Worm (Caenorhabditis elegans) whole organism, young adult: ENCODE data around the gene kqt-3.

ENCODE experiments used
- B0019.2 ChIP-seq: fragments of 200-800 bp; sonication (Bioruptor generic); conservative IDR thresholded peaks from 2 replicates; pipeline ENCODE4 v1.3.6; 2022; ENCODE audit warnings: missing genetic modification reagents, missing genetic modification characterization, missing compliant biosample characterization
- T26A5.8 ChIP-seq: sonication (generic microtip); optimal IDR thresholded peaks from 2 replicates; lab custom pipeline; 2016; ENCODE audit warnings: missing genetic modification characterization, missing compliant biosample characterization
- Y79H2A.3 ChIP-seq: fragments of 200-800 bp; sonication (Bioruptor generic); conservative IDR thresholded peaks from 2 replicates; pipeline ENCODE4 v1.3.6; 2022; ENCODE audit warnings: missing genetic modification reagents, missing genetic modification characterization, missing compliant biosample characterization
- ama-1 ChIP-seq, 3 experiments: fragments of 150-350 bp in 1 of 3; sonication (generic microtip) in 2 of 3; optimal IDR thresholded peaks; 2 replicates each; lab custom pipeline; 2014 to 2018; ENCODE audit warnings: missing biosample characterization in 2 of 3, missing genetic modification characterization in 2 of 3, missing genetic modification reagents in 2 of 3
- cebp-1 ChIP-seq, 2 experiments: fragments of 200-800 bp in 1 of 2; sonication (Bioruptor generic) in 1 of 2; sonication (generic microtip) in 1 of 2; IDR thresholded peaks in 1 of 2; optimal IDR thresholded peaks in 1 of 2; 2 replicates each; pipeline versions ENCODE4 v1.3.6 to Lab custom; 2017 to 2022; ENCODE audit warnings: missing compliant biosample characterization in 2 of 2, missing genetic modification characterization in 2 of 2, mild to moderate bottlenecking in 1 of 2, missing genetic modification reagents in 1 of 2, moderate library complexity in 1 of 2
- chd-7 ChIP-seq: sonication (generic microtip); optimal IDR thresholded peaks from 2 replicates; lab custom pipeline; 2016; ENCODE audit warnings: mild to moderate bottlenecking, missing genetic modification characterization, moderate library complexity, missing compliant biosample characterization
- lin-35 ChIP-seq, 3 experiments: fragments of 150-350 bp in 2 of 3; sonication (generic microtip) in 1 of 3; optimal IDR thresholded peaks; 2 replicates each; lab custom pipeline; 2014 to 2018; ENCODE audit warnings: missing biosample characterization in 3 of 3, missing genetic modification characterization in 3 of 3, missing genetic modification reagents in 3 of 3
- nfya-2 ChIP-seq: fragments of 200-800 bp; sonication (Bioruptor generic); IDR thresholded peaks from 2 replicates; pipeline ENCODE4 v1.3.6; 2022; ENCODE audit warnings: missing genetic modification reagents, missing genetic modification characterization, missing compliant biosample characterization
- nhr-179 ChIP-seq: sonication (generic microtip); optimal IDR thresholded peaks from 2 replicates; lab custom pipeline; 2016; ENCODE audit warnings: mild to moderate bottlenecking, missing genetic modification characterization, missing compliant biosample characterization
- nhr-90 ChIP-seq: sonication (generic microtip); optimal IDR thresholded peaks from 2 replicates; lab custom pipeline; 2016; ENCODE audit warnings: missing genotype, mild to moderate bottlenecking, missing genetic modification characterization, missing compliant biosample characterization
- sea-2 ChIP-seq: fragments of 200-800 bp; sonication (Bioruptor generic); IDR thresholded peaks from 2 replicates; pipeline ENCODE4 v1.3.6; 2022; ENCODE audit warnings: missing genetic modification characterization, missing compliant biosample characterization
- unc-62 ChIP-seq: fragments of 150-350 bp; optimal IDR thresholded peaks from 2 replicates; lab custom pipeline; 2014; ENCODE audit warnings: missing biosample characterization, missing genetic modification reagents, missing genetic modification characterization
- ztf-6 ChIP-seq: fragments of 200-800 bp; sonication (Bioruptor generic); IDR thresholded peaks from 2 replicates; pipeline ENCODE4 v1.3.6; 2022; ENCODE audit warnings: missing genetic modification reagents, missing genetic modification characterization, missing compliant biosample characterization

- no peak for TF ChIP-seq unc-62 (GFP tag; lab: Kevin White, UChicago)
- TF ChIP-seq nhr-90: no peak
- TF ChIP-seq chd-7 (tag; lab: Kevin White, UChicago): no peak
- TF ChIP-seq sea-2 (GFP tag; lab: Robert Waterston, UW): no peak
- no peak for TF ChIP-seq lin-35 (GFP tag; optimal IDR thresholded peaks at IDR 0.05; lab: Kevin White, UChicago)
- no peak for TF ChIP-seq nhr-179
- no peak for TF ChIP-seq ztf-6
- TF ChIP-seq cebp-1 (GFP tag; IDR thresholded peaks at IDR 0.05; lab: Robert Waterston, UW): no peak
- TF ChIP-seq cebp-1 (tag; optimal IDR thresholded peaks at IDR 0.05; lab: Kevin White, UChicago): no peak
- no peak for TF ChIP-seq T26A5.8
- TF ChIP-seq B0019.2: no peak
- TF ChIP-seq Y79H2A.3 (GFP tag; lab: Robert Waterston, UW): no peak
- TF ChIP-seq nfya-2 (GFP tag; lab: Robert Waterston, UW): no peak
- no peak for TF ChIP-seq ama-1 (optimal IDR thresholded peaks at IDR 0.05; lab: Kevin White, UChicago)
- no peak for TF ChIP-seq ama-1 (GFP tag; optimal IDR thresholded peaks at IDR 0.05; lab: Kevin White, UChicago)
Observed at ce11 chrII:13715733-13716132, 19.7 kb downstream of the kqt-3 start, which contains the start of gene zipt-2.3.
